Worm (Caenorhabditis elegans): ENCODE results near the gene acl-5.
A peak's percentile ranks its signal among the peaks of the same experiment; 100 is the strongest.

Gene acl-5

DNA sequence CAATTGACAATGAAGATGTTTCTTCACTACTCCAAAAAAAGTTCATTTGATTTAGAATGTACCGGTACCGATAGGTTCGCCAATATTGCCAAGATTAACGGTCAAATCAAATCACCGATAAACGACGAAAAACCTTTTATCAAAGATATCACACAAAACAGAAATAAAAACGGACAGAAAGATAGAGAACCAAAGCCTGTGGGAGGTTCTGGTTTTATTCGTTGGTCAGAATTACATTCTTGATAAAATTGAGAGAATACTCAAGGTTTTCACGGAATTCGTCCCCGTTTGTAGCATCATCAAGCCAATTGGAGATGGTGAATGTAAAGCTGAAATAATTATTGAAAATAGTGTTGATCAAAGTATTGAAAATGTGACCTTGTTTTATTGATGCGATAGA is 20.3 kb downstream of the acl-5 start:
- no peak for TF ChIP-seq mep-1 (tag; optimal IDR thresholded peaks at IDR 0.05)
- no peak for TF ChIP-seq M03D4.4 (tag; optimal IDR thresholded peaks at IDR 0.05)
- TF ChIP-seq ceh-39 (tag; optimal IDR thresholded peaks at IDR 0.05), result no peak
- no peak for TF ChIP-seq lsy-2 (tag; optimal IDR thresholded peaks at IDR 0.05)
- TF ChIP-seq cnd-1 (tag; optimal IDR thresholded peaks at IDR 0.05), result no peak
- no peak for TF ChIP-seq bed-3 (GFP tag; optimal IDR thresholded peaks at IDR 0.05)
- TF ChIP-seq tbx-8 (GFP tag; optimal IDR thresholded peaks at IDR 0.05), result no peak
- no peak for TF ChIP-seq elt-1 (tag; optimal IDR thresholded peaks at IDR 0.05; ENCODE audit: borderline replicate concordance, insufficient read depth)
- TF ChIP-seq zip-8 (tag; optimal IDR thresholded peaks at IDR 0.05), result no peak
- no peak for TF ChIP-seq ham-2 (GFP tag; optimal IDR thresholded peaks at IDR 0.05)
- no peak for TF ChIP-seq sem-2 (GFP tag; optimal IDR thresholded peaks at IDR 0.05)

DNA sequence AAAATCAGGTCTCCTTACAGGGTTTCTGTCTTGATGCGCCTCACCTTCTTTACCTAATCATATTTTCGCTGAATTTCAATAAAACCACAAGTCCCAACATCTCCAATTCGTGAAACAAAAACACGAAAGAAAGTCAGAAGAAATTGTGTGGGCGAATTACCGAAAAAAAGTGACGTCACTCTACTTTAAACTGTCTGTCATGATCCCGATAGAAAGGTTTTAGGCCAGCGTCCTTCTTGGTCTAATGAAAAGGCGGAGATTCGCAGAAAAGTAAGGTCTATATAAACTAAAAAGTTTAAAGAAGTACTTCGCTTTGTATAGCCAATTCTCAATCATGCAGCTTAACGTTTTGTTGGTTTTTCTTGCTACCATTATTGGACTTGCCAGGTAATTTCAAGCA is 21.0 kb downstream of the acl-5 start, which contains the start of gene cnc-8:
Gene cnc-8 (plus strand): TSS at position 307 of the 400 bp plus-strand sequence.
- TF ChIP-seq unc-120 (tag; optimal IDR thresholded peaks at IDR 0.05; ENCODE audit: poor library complexity, severe bottlenecking) (no peak), mep-1 (tag; optimal IDR thresholded peaks at IDR 0.05) (no peak), hlh-1 (tag; optimal IDR thresholded peaks at IDR 0.05) (no peak), ham-2 (GFP tag; optimal IDR thresholded peaks at IDR 0.05) (no peak), nhr-28 (tag; optimal IDR thresholded peaks at IDR 0.05) (no peak), M03D4.4 (tag; optimal IDR thresholded peaks at IDR 0.05) (no peak), ces-1 (GFP tag; optimal IDR thresholded peaks at IDR 0.05) (no peak), bed-3 (GFP tag; optimal IDR thresholded peaks at IDR 0.05) (no peak), lsy-2 (tag; optimal IDR thresholded peaks at IDR 0.05) (no peak)

DNA sequence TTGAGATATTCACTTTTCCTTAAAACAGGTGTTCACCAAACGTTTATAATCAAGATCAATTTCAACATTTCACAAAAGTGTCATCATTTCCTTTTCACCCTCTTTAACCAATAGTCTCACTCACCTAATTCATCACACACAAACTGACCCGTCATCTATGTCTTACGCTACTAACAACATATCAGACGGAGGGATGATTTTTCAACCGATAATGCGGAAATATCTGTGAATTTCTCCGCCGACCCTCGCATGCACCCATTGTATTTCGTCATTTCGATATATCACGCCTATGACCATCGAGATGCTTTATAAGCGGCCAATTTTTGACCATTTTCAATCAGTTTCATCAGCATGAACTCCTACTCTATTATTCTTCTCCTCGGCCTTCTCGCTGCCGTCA is 23.1 kb downstream of the acl-5 start, which contains the start of gene fipr-21:
Gene fipr-21 (plus strand): TSS at position 352 of the 400 bp plus-strand sequence.
- TF ChIP-seq nhr-2 (tag; optimal IDR thresholded peaks at IDR 0.05), result no peak
- peak; percentile 8 for TF ChIP-seq unc-62 (GFP tag; optimal IDR thresholded peaks at IDR 0.05)
- no peak for TF ChIP-seq snpc-4 (tag; optimal IDR thresholded peaks at IDR 0.05)
- TF ChIP-seq flh-1 (GFP tag; optimal IDR thresholded peaks at IDR 0.05), result no peak
- peak; percentile 57 for TF ChIP-seq elt-1 (tag; optimal IDR thresholded peaks at IDR 0.05; ENCODE audit: borderline replicate concordance, insufficient read depth)
- TF ChIP-seq nhr-12 (tag; optimal IDR thresholded peaks at IDR 0.05), result no peak
- TF ChIP-seq nhr-76 (tag; optimal IDR thresholded peaks at IDR 0.05), result no peak

DNA sequence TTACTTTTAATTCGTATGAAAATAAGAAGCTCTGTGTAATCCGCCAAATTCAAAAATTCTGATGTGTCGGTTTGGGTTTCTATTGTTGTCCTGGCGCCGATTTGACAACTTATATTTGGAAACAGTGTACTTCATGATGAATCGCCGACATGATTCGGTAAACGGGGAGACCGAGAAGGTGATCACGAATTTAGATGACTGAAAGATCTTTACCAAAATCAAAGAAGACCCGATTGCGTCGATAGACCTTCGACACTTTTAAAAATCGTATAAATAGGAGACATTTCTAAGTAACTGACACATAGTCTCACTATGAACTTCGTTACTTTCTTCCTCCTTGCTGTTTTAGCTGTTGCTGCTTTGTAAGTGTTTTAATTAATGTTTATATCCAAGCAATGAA is 24.8 kb downstream of the acl-5 start, which contains the start of gene fip-5:
Gene fip-5 (plus strand): TSS at position 312 of the 400 bp plus-strand sequence.
- TF ChIP-seq ham-2 (GFP tag; optimal IDR thresholded peaks at IDR 0.05) (no peak), sem-2 (GFP tag; optimal IDR thresholded peaks at IDR 0.05) (no peak), ceh-83 (GFP tag; optimal IDR thresholded peaks at IDR 0.05) (no peak), blmp-1 (tag; optimal IDR thresholded peaks at IDR 0.05) (no peak), flh-1 (GFP tag; optimal IDR thresholded peaks at IDR 0.05) (no peak), sptf-1 (tag; optimal IDR thresholded peaks at IDR 0.05) (no peak), elt-3 (tag; optimal IDR thresholded peaks at IDR 0.05) (no peak), cnd-1 (tag; optimal IDR thresholded peaks at IDR 0.05) (no peak), mab-5 (tag; optimal IDR thresholded peaks at IDR 0.05) (no peak), lin-13 (tag; optimal IDR thresholded peaks at IDR 0.05) (no peak), drap-1 (GFP tag; optimal IDR thresholded peaks at IDR 0.05) (no peak), elt-1 (tag; optimal IDR thresholded peaks at IDR 0.05; ENCODE audit: borderline replicate concordance, insufficient read depth) (no peak), hlh-1 (tag; optimal IDR thresholded peaks at IDR 0.05) (no peak), unc-120 (tag; optimal IDR thresholded peaks at IDR 0.05; ENCODE audit: poor library complexity, severe bottlenecking) (no peak), nhr-76 (tag; optimal IDR thresholded peaks at IDR 0.05) (no peak), mls-2 (tag; optimal IDR thresholded peaks at IDR 0.05) (no peak), nhr-237 (tag; optimal IDR thresholded peaks at IDR 0.05) (no peak), ceh-43 (GFP tag; optimal IDR thresholded peaks at IDR 0.05) (no peak), ztf-11 (tag; optimal IDR thresholded peaks at IDR 0.05) (no peak)

DNA sequence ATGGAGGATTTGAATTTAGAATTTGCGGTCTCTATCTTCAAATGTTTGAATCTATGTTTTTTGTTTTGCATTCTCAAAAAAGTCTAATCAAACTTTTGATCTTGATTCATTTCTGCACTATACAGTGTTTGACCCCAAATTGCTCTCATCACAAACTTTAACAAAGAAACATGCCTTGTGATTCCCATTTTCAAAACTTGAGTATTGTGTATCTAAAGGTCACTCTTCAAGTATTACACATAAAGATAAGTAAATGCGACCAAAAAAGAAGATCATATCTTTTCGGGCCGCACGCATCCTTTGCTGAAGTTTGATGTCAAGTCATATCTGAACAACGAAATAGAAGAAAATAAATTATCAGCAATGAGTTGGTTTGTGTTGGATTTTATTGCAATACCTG is 25.3 kb downstream of the acl-5 start:
- TF ChIP-seq flh-1 (GFP tag; optimal IDR thresholded peaks at IDR 0.05), result no peak
- no peak for TF ChIP-seq cnd-1 (tag; optimal IDR thresholded peaks at IDR 0.05)
- TF ChIP-seq tbx-8 (GFP tag; optimal IDR thresholded peaks at IDR 0.05), result no peak
- TF ChIP-seq unc-39 (tag; optimal IDR thresholded peaks at IDR 0.05), result no peak
- no peak for TF ChIP-seq nhr-2 (tag; optimal IDR thresholded peaks at IDR 0.05)
- no peak for TF ChIP-seq snpc-4 (tag; optimal IDR thresholded peaks at IDR 0.05)
- no peak for TF ChIP-seq ces-1 (GFP tag; optimal IDR thresholded peaks at IDR 0.05)
